Worm (Caenorhabditis elegans) whole organism, late embryonic: Measurements from ENCODE around the gene F53F8.6.

ENCODE experiments used
- C38D4.7 ChIP-seq: fragments of 200-800 bp; sonication (Bioruptor generic); optimal IDR thresholded peaks from 2 replicates; lab custom pipeline; 2018; ENCODE audit warnings: mild to moderate bottlenecking, missing genetic modification characterization, moderate library complexity, missing compliant biosample characterization
- F13H6.1 ChIP-seq: sonication (generic microtip); optimal IDR thresholded peaks from 2 replicates; lab custom pipeline; 2016; ENCODE audit warnings: missing genetic modification characterization, missing compliant biosample characterization
- K02D7.2 ChIP-seq: sonication (generic microtip); optimal IDR thresholded peaks from 2 replicates; lab custom pipeline; 2017; ENCODE audit warnings: mild to moderate bottlenecking, missing genetic modification characterization, missing compliant biosample characterization
- K09A11.1 ChIP-seq: sonication (generic microtip); optimal IDR thresholded peaks from 2 replicates; lab custom pipeline; 2017; ENCODE audit warnings: antibody characterized with exemption, mild to moderate bottlenecking, missing genetic modification characterization, missing compliant biosample characterization; ENCODE audit not compliant: insufficient read depth
- Y22D7AL.16 ChIP-seq: sonication (generic microtip); optimal IDR thresholded peaks from 2 replicates; lab custom pipeline; 2016; ENCODE audit warnings: missing genetic modification characterization, missing compliant biosample characterization
- ahr-1 ChIP-seq: sonication (generic microtip); optimal IDR thresholded peaks from 2 replicates; lab custom pipeline; 2016; ENCODE audit warnings: missing genetic modification characterization, missing compliant biosample characterization
- ceh-14 ChIP-seq: sonication (generic microtip); optimal IDR thresholded peaks from 2 replicates; lab custom pipeline; 2016; ENCODE audit warnings: missing genotype, missing genetic modification characterization, missing compliant biosample characterization
- ceh-18 ChIP-seq: sonication (generic microtip); optimal IDR thresholded peaks from 2 replicates; lab custom pipeline; 2016; ENCODE audit warnings: missing genetic modification characterization, missing compliant biosample characterization
- ceh-19 ChIP-seq: fragments of 200-800 bp; sonication (Bioruptor generic); optimal IDR thresholded peaks from 2 replicates; lab custom pipeline; 2018; ENCODE audit warnings: mild to moderate bottlenecking, missing genetic modification characterization, missing compliant biosample characterization
- ceh-22 ChIP-seq: sonication (generic microtip); optimal IDR thresholded peaks from 2 replicates; lab custom pipeline; 2017; ENCODE audit warnings: missing biosample characterization, missing genetic modification characterization
- ceh-31 ChIP-seq: sonication (generic microtip); optimal IDR thresholded peaks from 2 replicates; lab custom pipeline; 2016; ENCODE audit warnings: missing genetic modification characterization, missing compliant biosample characterization
- ceh-34 ChIP-seq: sonication (generic microtip); optimal IDR thresholded peaks from 2 replicates; lab custom pipeline; 2016; ENCODE audit warnings: mild to moderate bottlenecking, missing genetic modification characterization, missing compliant biosample characterization
- ceh-48 ChIP-seq: sonication (generic microtip); optimal IDR thresholded peaks from 2 replicates; lab custom pipeline; 2016; ENCODE audit warnings: missing genetic modification characterization, inconsistent platforms, missing compliant biosample characterization
- ceh-6 ChIP-seq: fragments of 200-800 bp; sonication (Bioruptor generic); optimal IDR thresholded peaks from 2 replicates; lab custom pipeline; 2018; ENCODE audit warnings: mild to moderate bottlenecking, missing genetic modification characterization, missing compliant biosample characterization
- ceh-9 ChIP-seq: sonication (generic microtip); optimal IDR thresholded peaks from 2 replicates; lab custom pipeline; 2016; ENCODE audit warnings: mild to moderate bottlenecking, missing genetic modification characterization, inconsistent platforms, missing compliant biosample characterization
- elt-2 ChIP-seq: sonication (generic microtip); optimal IDR thresholded peaks from 2 replicates; lab custom pipeline; 2016; ENCODE audit warnings: missing genetic modification reagents, missing genetic modification characterization, missing compliant biosample characterization
- fkh-10 ChIP-seq: fragments of 150-350 bp; optimal IDR thresholded peaks from 2 replicates; lab custom pipeline; 2014; ENCODE audit warnings: missing biosample characterization, missing genetic modification reagents, missing genetic modification characterization
- hlh-13 ChIP-seq: fragments of 200-800 bp; sonication (Bioruptor generic); optimal IDR thresholded peaks from 2 replicates; lab custom pipeline; 2018; ENCODE audit warnings: mild to moderate bottlenecking, missing genetic modification characterization, missing compliant biosample characterization
- hlh-6 ChIP-seq: sonication (generic microtip); optimal IDR thresholded peaks from 2 replicates; lab custom pipeline; 2016; ENCODE audit warnings: missing genotype, missing genetic modification characterization, missing compliant biosample characterization
- hlh-8 ChIP-seq: sonication (generic microtip); optimal IDR thresholded peaks from 2 replicates; lab custom pipeline; 2016; ENCODE audit warnings: missing genotype, missing genetic modification characterization, missing compliant biosample characterization
- lim-6 ChIP-seq: sonication (generic microtip); optimal IDR thresholded peaks from 2 replicates; lab custom pipeline; 2016; ENCODE audit warnings: missing genetic modification characterization, missing compliant biosample characterization
- mec-3 ChIP-seq: sonication (generic microtip); optimal IDR thresholded peaks from 2 replicates; lab custom pipeline; 2016; ENCODE audit warnings: borderline replicate concordance, missing genetic modification characterization, missing compliant biosample characterization
- nfya-1 ChIP-seq: sonication (generic microtip); optimal IDR thresholded peaks from 2 replicates; lab custom pipeline; 2017; ENCODE audit warnings: missing genetic modification characterization, mild to moderate bottlenecking, missing compliant biosample characterization, antibody characterized with exemption, moderate library complexity
- pag-3 ChIP-seq: sonication (generic microtip); optimal IDR thresholded peaks from 2 replicates; lab custom pipeline; 2016; ENCODE audit warnings: missing compliant biosample characterization, missing genetic modification characterization, borderline replicate concordance
- pha-2 ChIP-seq: sonication (generic microtip); optimal IDR thresholded peaks from 2 replicates; lab custom pipeline; 2017; ENCODE audit warnings: mild to moderate bottlenecking, missing genetic modification characterization, missing compliant biosample characterization
- pha-4 ChIP-seq: fragments of 150-350 bp; optimal IDR thresholded peaks from 2 replicates; lab custom pipeline; 2018; ENCODE audit warnings: missing biosample characterization, missing genetic modification reagents, missing genetic modification characterization
- pqm-1 ChIP-seq: sonication (generic microtip); optimal IDR thresholded peaks from 2 replicates; lab custom pipeline; 2016; ENCODE audit warnings: missing genetic modification characterization, missing compliant biosample characterization
- rnt-1 ChIP-seq: sonication (generic microtip); optimal IDR thresholded peaks from 2 replicates; lab custom pipeline; 2016; ENCODE audit warnings: missing genetic modification characterization, missing compliant biosample characterization
- sdc-2 ChIP-seq: sonication (generic microtip); optimal IDR thresholded peaks from 2 replicates; lab custom pipeline; 2016; ENCODE audit warnings: missing genotype, missing genetic modification characterization, missing compliant biosample characterization
- sox-2 ChIP-seq: fragments of 200-800 bp; sonication (Bioruptor generic); IDR thresholded peaks from 2 replicates; pipeline ENCODE4 v1.3.6; 2022; ENCODE audit warnings: missing genetic modification reagents, missing genetic modification characterization, missing compliant biosample characterization
- sox-4 ChIP-seq: sonication (generic microtip); optimal IDR thresholded peaks from 2 replicates; lab custom pipeline; 2017; ENCODE audit warnings: mild to moderate bottlenecking, missing genetic modification characterization, inconsistent platforms, missing compliant biosample characterization
- tbx-2 ChIP-seq: sonication (generic microtip); optimal IDR thresholded peaks from 2 replicates; lab custom pipeline; 2016; ENCODE audit warnings: missing genetic modification characterization, missing compliant biosample characterization
- tbx-7 ChIP-seq: sonication (generic microtip); optimal IDR thresholded peaks from 2 replicates; lab custom pipeline; 2016; ENCODE audit warnings: missing genotype, missing genetic modification characterization, missing compliant biosample characterization
- unc-3 ChIP-seq, 2 experiments: fragments of 200-800 bp in 1 of 2; sonication (Bioruptor generic) in 1 of 2; sonication (generic microtip) in 1 of 2; conservative IDR thresholded peaks in 1 of 2; optimal IDR thresholded peaks in 1 of 2; 2 replicates each; pipeline versions ENCODE4 v1.3.6 to Lab custom; 2016 to 2022; ENCODE audit warnings: missing compliant biosample characterization in 2 of 2, missing genetic modification characterization in 2 of 2, missing genetic modification reagents in 1 of 2
- unc-55 ChIP-seq: sonication (generic microtip); optimal IDR thresholded peaks from 2 replicates; lab custom pipeline; 2017; ENCODE audit warnings: missing biosample characterization, missing genetic modification reagents, missing genetic modification characterization

The F53F8.6 gene

DNA sequence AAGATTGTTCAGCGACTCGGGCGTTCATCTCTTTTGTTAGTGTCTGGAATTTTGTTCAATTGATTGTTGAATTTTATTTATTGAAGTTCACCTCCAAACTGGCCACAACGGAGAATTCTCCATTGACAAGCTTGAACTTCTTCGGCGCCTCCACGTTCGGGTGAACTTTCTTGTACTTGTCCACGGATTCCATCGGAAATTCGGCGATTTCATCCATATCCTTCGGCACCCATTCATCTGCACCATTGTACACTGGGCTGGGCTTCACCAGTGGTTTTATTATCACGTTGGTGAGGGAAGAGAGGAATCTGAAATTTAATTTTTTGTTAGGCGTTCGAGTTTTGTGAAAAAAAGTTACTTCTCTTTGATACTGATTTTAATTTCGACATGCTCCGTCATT, 23.4 kb downstream of the F53F8.6 start:
- TF ChIP-seq lim-6 (tag; lab: Kevin White, UChicago) (no peak), ceh-6 (GFP tag; lab: Kevin White, UChicago) (no peak), fkh-10 (GFP tag; lab: Kevin White, UChicago) (no peak), ceh-48 (tag; lab: Kevin White, UChicago) (no peak)

DNA sequence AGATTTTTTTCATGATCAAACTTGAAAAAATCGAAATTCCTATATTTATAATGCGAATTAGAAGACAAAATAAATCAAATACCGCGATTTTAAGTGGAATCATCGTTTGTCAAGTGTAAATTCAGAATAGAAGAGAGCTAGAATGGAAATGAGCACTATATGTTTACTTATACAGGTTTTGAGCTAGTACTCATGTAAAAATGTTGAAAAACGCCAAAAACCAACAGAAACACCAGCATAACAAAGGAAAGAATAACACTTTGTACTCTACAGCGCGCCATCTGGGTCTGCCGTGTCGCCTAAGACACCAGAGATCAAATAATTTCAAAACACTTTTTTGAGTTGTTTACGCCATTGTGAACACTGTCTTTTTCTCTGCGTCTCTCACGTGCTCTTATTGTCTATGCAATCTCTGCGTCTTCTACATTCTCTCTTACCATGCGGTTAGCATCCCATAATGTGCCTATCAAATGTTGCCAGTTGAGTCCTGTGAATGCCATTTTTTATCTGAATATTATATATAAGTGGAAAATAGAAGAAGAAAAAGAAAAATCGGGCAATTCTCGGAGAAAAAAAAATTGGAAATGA, 24.8 kb downstream of the F53F8.6 start, which contains the start of gene ipla-3:
Gene ipla-3, minus strand, starts transcription at position 510 of the 588 bp plus-strand sequence.
- TF ChIP-seq sox-2 (GFP tag; lab: Robert Waterston, UW) (peak; percentile 79), pag-3 (no peak), F13H6.1 (tag; lab: Kevin White, UChicago) (no peak), ceh-31 (tag; lab: Kevin White, UChicago) (no peak), hlh-6 (tag; lab: Kevin White, UChicago) (no peak), ceh-22 (no peak), unc-55 (GFP tag; lab: Kevin White, UChicago) (peak; percentile 63), pha-2 (peak; percentile 71), ceh-48 (tag; lab: Kevin White, UChicago) (no peak), tbx-2 (peak; percentile 23), ceh-34 (tag; lab: Kevin White, UChicago) (no peak), ceh-14 (tag; lab: Kevin White, UChicago) (no peak), ceh-19 (no peak), K02D7.2 (tag; lab: Kevin White, UChicago) (no peak), nfya-1 (tag; lab: Kevin White, UChicago) (peak; percentile 7), unc-3 (GFP tag; conservative IDR thresholded peaks at IDR 0.05; lab: Robert Waterston, UW) (no peak), unc-3 (tag; optimal IDR thresholded peaks at IDR 0.05; lab: Kevin White, UChicago) (no peak), ceh-6 (GFP tag; lab: Kevin White, UChicago) (no peak), sdc-2 (tag; lab: Kevin White, UChicago) (no peak), elt-2 (tag; lab: Kevin White, UChicago) (peak; percentile 19), K09A11.1 (tag; lab: Kevin White, UChicago) (no peak), ceh-9 (tag; lab: Kevin White, UChicago) (no peak), rnt-1 (tag; lab: Kevin White, UChicago) (peak; percentile 17)
- TF ChIP-seq, all 69 proteins: peak for 7

DNA sequence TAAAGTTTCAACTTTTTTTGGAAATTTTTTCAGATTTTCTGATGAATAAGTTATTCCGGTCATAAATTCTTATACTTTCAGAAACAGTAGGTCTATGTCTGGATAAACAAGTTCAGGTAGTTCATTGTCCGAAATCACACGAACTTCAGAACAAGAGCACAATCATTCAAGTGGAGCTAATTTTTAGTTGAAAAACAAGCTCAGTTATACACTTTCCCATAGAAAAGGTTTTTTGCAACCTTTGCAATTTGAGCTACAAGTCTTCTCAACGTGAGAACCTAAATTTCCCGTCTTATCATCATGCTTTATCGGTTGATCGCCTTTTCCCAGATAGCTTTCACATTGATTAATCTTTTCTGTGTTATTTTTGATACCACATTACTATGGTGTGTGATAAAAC, 27.8 kb downstream of the F53F8.6 start, which contains the start of gene srxa-1:
Gene srxa-1, plus strand, starts transcription at position 301 of the 400 bp plus-strand sequence.
- TF ChIP-seq ahr-1 (tag; lab: Kevin White, UChicago) (no peak), hlh-8 (tag; lab: Kevin White, UChicago) (no peak), sox-4 (no peak), ceh-34 (tag; lab: Kevin White, UChicago) (no peak), unc-3 (GFP tag; conservative IDR thresholded peaks at IDR 0.05; lab: Robert Waterston, UW) (no peak), unc-3 (tag; optimal IDR thresholded peaks at IDR 0.05; lab: Kevin White, UChicago) (no peak), pqm-1 (tag; lab: Kevin White, UChicago) (no peak)

DNA sequence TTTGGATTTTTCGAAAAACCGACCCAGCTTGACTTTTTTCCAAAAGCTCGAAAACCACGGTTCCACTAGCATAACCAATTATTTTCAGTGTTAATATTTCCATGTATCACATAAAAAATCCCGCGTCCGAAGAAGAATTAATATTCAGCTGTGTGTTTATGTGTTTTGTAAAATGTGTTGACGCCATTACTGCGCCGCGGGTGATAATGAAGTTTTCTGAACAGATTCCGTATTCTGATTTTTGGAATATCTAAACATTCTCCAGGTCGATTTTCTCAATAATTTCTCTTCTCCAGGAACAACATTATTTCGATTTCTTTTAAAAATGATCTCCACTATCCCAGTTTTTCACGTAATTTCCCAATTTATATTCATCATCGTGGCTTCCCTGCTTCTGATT, 30.6 kb downstream of the F53F8.6 start, which contains the start of gene srxa-6:
Gene srxa-6, plus strand, starts transcription at position 301 of the 400 bp plus-strand sequence.
- no peak for TF ChIP-seq ceh-22
- no peak for TF ChIP-seq K02D7.2 (tag; lab: Kevin White, UChicago)
- no peak for TF ChIP-seq ceh-18 (tag; lab: Kevin White, UChicago)
- no peak for TF ChIP-seq tbx-7
- no peak for TF ChIP-seq ceh-9 (tag; lab: Kevin White, UChicago)
- no peak for TF ChIP-seq hlh-13 (GFP tag; lab: Kevin White, UChicago)
- no peak for TF ChIP-seq pha-4 (tag; lab: Kevin White, UChicago)
- TF ChIP-seq Y22D7AL.16 (tag; lab: Kevin White, UChicago) = no peak
- no peak for TF ChIP-seq C38D4.7 (GFP tag; lab: Kevin White, UChicago)
- no peak for TF ChIP-seq mec-3 (tag; lab: Kevin White, UChicago)
- TF ChIP-seq pqm-1 (tag; lab: Kevin White, UChicago) = no peak
- TF ChIP-seq, all 69 proteins: peak for 0
